Fruit fly (Drosophila melanogaster) whole organism, prepupa: ENCODE data around the gene CG42240.

Source experiments
- Blimp-1 ChIP-seq: fragments of 200-800 bp; sonication (Bioruptor generic); optimal IDR thresholded peaks from 3 replicates; lab custom pipeline; 2017; ENCODE audit warnings: missing biosample characterization, missing genetic modification characterization, mild to moderate bottlenecking, moderate library complexity, missing genetic modification reagents
- CG10669 ChIP-seq: fragments of 200-800 bp; sonication (Bioruptor generic); optimal IDR thresholded peaks from 3 replicates; lab custom pipeline; 2018; ENCODE audit warnings: missing biosample characterization, mild to moderate bottlenecking, missing genetic modification characterization, moderate library complexity
- CG11294 ChIP-seq: fragments of 200-800 bp; sonication (Bioruptor generic); IDR thresholded peaks from 2 replicates; pipeline ENCODE4 v1.3.6; 2022; ENCODE audit warnings: missing biosample characterization, missing genetic modification characterization
- CG11762 ChIP-seq: fragments of 200-800 bp; sonication (Bioruptor generic); optimal IDR thresholded peaks from 3 replicates; lab custom pipeline; 2016; ENCODE audit warnings: missing biosample characterization, missing genetic modification characterization; ENCODE audit not compliant: insufficient read depth
- CG11902 ChIP-seq: fragments of 200-800 bp; sonication (Bioruptor generic); optimal IDR thresholded peaks from 3 replicates; lab custom pipeline; 2016; ENCODE audit warnings: missing biosample characterization, missing genetic modification characterization
- CG15336 ChIP-seq: fragments of 200-800 bp; sonication (Bioruptor generic); IDR thresholded peaks from 2 replicates; pipeline ENCODE4 v1.3.6; 2022; ENCODE audit warnings: missing biosample characterization, missing genetic modification characterization
- CG1621 ChIP-seq: fragments of 200-800 bp; sonication (Bioruptor generic); optimal IDR thresholded peaks from 3 replicates; lab custom pipeline; 2018; ENCODE audit warnings: missing biosample characterization, mild to moderate bottlenecking, missing genetic modification characterization
- CG32006 ChIP-seq: fragments of 200-800 bp; sonication (Bioruptor generic); optimal IDR thresholded peaks from 3 replicates; lab custom pipeline; 2017; ENCODE audit warnings: missing biosample characterization, mild to moderate bottlenecking, missing genetic modification characterization
- CG34406 ChIP-seq: fragments of 200-800 bp; sonication (Bioruptor generic); optimal IDR thresholded peaks from 3 replicates; lab custom pipeline; 2016; ENCODE audit warnings: missing biosample characterization, missing genetic modification characterization
- CG3919 ChIP-seq: fragments of 200-800 bp; sonication (Bioruptor generic); optimal IDR thresholded peaks from 3 replicates; lab custom pipeline; 2016; ENCODE audit warnings: missing biosample characterization, missing genetic modification characterization
- CG4318 ChIP-seq: fragments of 200-800 bp; sonication (Bioruptor generic); optimal IDR thresholded peaks from 3 replicates; lab custom pipeline; 2017; ENCODE audit warnings: missing biosample characterization, mild to moderate bottlenecking, missing genetic modification characterization
- CG6163 ChIP-seq: fragments of 200-800 bp; sonication (Bioruptor generic); IDR thresholded peaks from 3 replicates; pipeline ENCODE4 v1.3.6; 2022; ENCODE audit warnings: missing biosample characterization, missing genetic modification characterization
- CG6792 ChIP-seq: fragments of 200-800 bp; sonication (Bioruptor generic); optimal IDR thresholded peaks from 3 replicates; lab custom pipeline; 2016; ENCODE audit warnings: missing biosample characterization, missing genetic modification characterization
- CG7368 ChIP-seq: fragments of 200-800 bp; sonication (Bioruptor generic); optimal IDR thresholded peaks from 3 replicates; lab custom pipeline; 2016; ENCODE audit warnings: missing biosample characterization, missing genetic modification characterization
- CG8119 ChIP-seq: fragments of 200-800 bp; sonication (Bioruptor generic); IDR thresholded peaks from 3 replicates; pipeline ENCODE4 v1.3.6; 2022; ENCODE audit warnings: missing biosample characterization, missing genetic modification characterization
- CG8632 ChIP-seq: fragments of 200-800 bp; sonication (Bioruptor generic); optimal IDR thresholded peaks from 3 replicates; lab custom pipeline; 2016; ENCODE audit warnings: missing biosample characterization, missing genetic modification characterization
- CG9139 ChIP-seq: fragments of 200-800 bp; sonication (Bioruptor generic); optimal IDR thresholded peaks from 3 replicates; lab custom pipeline; 2017; ENCODE audit warnings: missing biosample characterization, mild to moderate bottlenecking, missing genetic modification characterization
- Eip75B ChIP-seq: fragments of 200-800 bp; sonication (Bioruptor generic); optimal IDR thresholded peaks from 3 replicates; lab custom pipeline; 2016; ENCODE audit warnings: missing biosample characterization, missing genetic modification characterization
- Ets96B ChIP-seq: fragments of 200-800 bp; optimal IDR thresholded peaks from 2 replicates; lab custom pipeline; 2019; ENCODE audit warnings: missing biosample characterization, mild to moderate bottlenecking, missing genetic modification characterization, moderate library complexity
- Gug ChIP-seq: fragments of 200-800 bp; sonication (Bioruptor generic); IDR thresholded peaks from 2 replicates; pipeline ENCODE4 v1.3.6; 2022; ENCODE audit warnings: missing biosample characterization, missing genetic modification characterization
- Hr38 ChIP-seq: sonication (Bioruptor generic); optimal IDR thresholded peaks from 2 replicates; lab custom pipeline; 2016; ENCODE audit warnings: missing biosample characterization, missing genetic modification characterization
- Hr39 ChIP-seq: fragments of 200-800 bp; sonication (Bioruptor generic); optimal IDR thresholded peaks from 2 replicates; lab custom pipeline; 2016; ENCODE audit warnings: missing biosample characterization, missing genetic modification characterization
- Lpt ChIP-seq: fragments of 200-800 bp; sonication (Bioruptor generic); optimal IDR thresholded peaks from 3 replicates; lab custom pipeline; 2016; ENCODE audit warnings: missing biosample characterization, missing genetic modification characterization
- Met ChIP-seq: fragments of 200-800 bp; sonication (Bioruptor generic); optimal IDR thresholded peaks from 3 replicates; lab custom pipeline; 2016; ENCODE audit warnings: missing biosample characterization, missing genetic modification characterization
- OdsH ChIP-seq: fragments of 200-800 bp; sonication (Bioruptor generic); optimal IDR thresholded peaks from 3 replicates; lab custom pipeline; 2016; ENCODE audit warnings: missing biosample characterization, missing genetic modification characterization
- Smox ChIP-seq: fragments of 200-800 bp; sonication (Bioruptor generic); optimal IDR thresholded peaks from 3 replicates; lab custom pipeline; 2016; ENCODE audit warnings: missing biosample characterization, missing genetic modification characterization
- Sox102F ChIP-seq: fragments of 200-800 bp; sonication (Bioruptor generic); optimal IDR thresholded peaks from 2 replicates; lab custom pipeline; 2016; ENCODE audit warnings: missing biosample characterization, mild to moderate bottlenecking, missing genetic modification characterization
- Sox14 ChIP-seq: fragments of 200-800 bp; sonication (Bioruptor generic); optimal IDR thresholded peaks from 3 replicates; lab custom pipeline; 2016; ENCODE audit warnings: missing biosample characterization, missing genetic modification characterization
- Sox15 ChIP-seq: fragments of 200-800 bp; sonication (Bioruptor generic); optimal IDR thresholded peaks from 3 replicates; lab custom pipeline; 2016; ENCODE audit warnings: missing biosample characterization, missing genetic modification characterization
- achi ChIP-seq: fragments of 200-800 bp; sonication (Bioruptor generic); optimal IDR thresholded peaks from 3 replicates; lab custom pipeline; 2016; ENCODE audit warnings: missing biosample characterization, missing genetic modification characterization
- acj6 ChIP-seq: fragments of 200-800 bp; sonication (Bioruptor generic); optimal IDR thresholded peaks from 3 replicates; lab custom pipeline; 2016; ENCODE audit warnings: missing biosample characterization, missing genetic modification characterization
- cyc ChIP-seq: fragments of 200-800 bp; sonication (Bioruptor generic); optimal IDR thresholded peaks from 3 replicates; lab custom pipeline; 2016; ENCODE audit warnings: missing biosample characterization, missing genetic modification characterization
- dac ChIP-seq: fragments of 200-800 bp; sonication (Bioruptor generic); optimal IDR thresholded peaks from 2 replicates; lab custom pipeline; 2017; ENCODE audit warnings: missing biosample characterization, mild to moderate bottlenecking, missing genetic modification characterization
- eg ChIP-seq: fragments of 200-800 bp; sonication (Bioruptor generic); IDR thresholded peaks from 3 replicates; pipeline ENCODE4 v1.3.6; 2022; ENCODE audit warnings: missing biosample characterization, missing genetic modification characterization
- esn ChIP-seq: fragments of 200-800 bp; sonication (Bioruptor generic); optimal IDR thresholded peaks from 2 replicates; lab custom pipeline; 2016; ENCODE audit warnings: missing biosample characterization, mild to moderate bottlenecking, missing genetic modification characterization, moderate library complexity
- fd85E ChIP-seq: fragments of 200-800 bp; sonication (Bioruptor generic); optimal IDR thresholded peaks from 3 replicates; lab custom pipeline; 2016; ENCODE audit warnings: missing biosample characterization, missing genetic modification characterization
- fkh ChIP-seq: fragments of 200-800 bp; sonication (Bioruptor generic); optimal IDR thresholded peaks from 3 replicates; lab custom pipeline; 2017; ENCODE audit warnings: missing biosample characterization, mild to moderate bottlenecking, missing genetic modification characterization, moderate library complexity
- lz ChIP-seq: fragments of 200-800 bp; sonication (Bioruptor generic); optimal IDR thresholded peaks from 3 replicates; lab custom pipeline; 2016; ENCODE audit warnings: missing biosample characterization, missing genetic modification characterization
- net ChIP-seq: fragments of 200-800 bp; sonication (Bioruptor generic); optimal IDR thresholded peaks from 3 replicates; lab custom pipeline; 2016; ENCODE audit warnings: missing biosample characterization, missing genetic modification characterization
- pdm3 ChIP-seq: fragments of 200-800 bp; sonication (Bioruptor generic); optimal IDR thresholded peaks from 3 replicates; lab custom pipeline; 2016; ENCODE audit warnings: missing biosample characterization, missing genetic modification characterization
- salr ChIP-seq, 2 experiments: fragments of 200-800 bp; sonication (Bioruptor generic); optimal IDR thresholded peaks; 3 replicates each; lab custom pipeline; 2016 to 2018; ENCODE audit warnings: missing biosample characterization in 2 of 2, missing genetic modification characterization in 2 of 2, mild to moderate bottlenecking in 1 of 2
- ss ChIP-seq, 2 experiments: fragments of 200-800 bp; sonication (Bioruptor generic); optimal IDR thresholded peaks; 2 replicates in 1 of 2; 3 replicates in 1 of 2; lab custom pipeline; 2017 to 2018; ENCODE audit warnings: mild to moderate bottlenecking in 2 of 2, missing biosample characterization in 2 of 2, missing genetic modification characterization in 2 of 2, moderate library complexity in 1 of 2
- topi ChIP-seq: fragments of 200-800 bp; sonication (Bioruptor generic); optimal IDR thresholded peaks from 3 replicates; lab custom pipeline; 2016; ENCODE audit warnings: missing biosample characterization, missing genetic modification characterization
- vri ChIP-seq: fragments of 200-800 bp; sonication (Bioruptor generic); optimal IDR thresholded peaks from 3 replicates; lab custom pipeline; 2016; ENCODE audit warnings: missing biosample characterization, mild to moderate bottlenecking, missing genetic modification characterization

Gene CG42240

DNA sequence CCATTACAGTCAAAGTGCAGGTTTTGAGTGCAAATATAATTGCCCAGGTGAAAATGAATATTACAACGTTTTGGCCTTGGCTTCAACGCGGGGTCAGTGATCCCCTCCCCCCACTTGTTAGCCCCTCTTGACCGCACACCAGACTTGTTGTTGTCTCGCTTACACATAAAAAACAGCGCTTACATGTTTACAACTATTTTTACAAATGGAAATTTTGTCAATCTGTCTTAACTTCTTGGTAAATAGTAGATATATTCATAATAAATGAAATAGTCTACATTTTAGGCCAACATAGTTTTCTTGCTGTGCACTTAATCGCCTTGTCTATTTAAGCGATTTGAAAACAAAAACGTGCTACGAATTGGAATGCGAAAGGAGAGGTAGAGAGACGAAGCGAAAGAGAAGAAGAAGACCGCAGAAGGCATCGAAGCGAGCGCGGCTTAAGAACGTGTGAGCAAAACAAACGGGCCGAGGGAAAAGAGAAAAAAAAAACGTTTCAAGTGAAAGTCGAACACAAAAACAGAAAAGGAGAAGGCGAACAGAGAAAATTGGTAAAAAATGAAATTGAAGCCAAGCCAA, 9.4 kb downstream of the CG42240 start (continued):
- TF ChIP-seq CG8119 (GFP tag; lab: Robert Waterston, UW): peak; percentile 69; the same call in 2 of the 3 replicates
- peak; percentile 81 for TF ChIP-seq Blimp-1 (GFP tag; lab: Kevin White, UChicago)
- TF ChIP-seq CG6163 (GFP tag; lab: Robert Waterston, UW): peak; percentile 86
- no peak for TF ChIP-seq Sox102F (GFP tag; lab: Kevin White, UChicago)
- peak; percentile 73 for TF ChIP-seq Gug (GFP tag; lab: Robert Waterston, UW)
- peak; percentile 27 for TF ChIP-seq Sox14 (GFP tag; lab: Kevin White, UChicago)
- TF ChIP-seq CG1621 (tag; lab: Kevin White, UChicago): peak; percentile 79
- no peak for TF ChIP-seq esn
- peak; percentile 14 for TF ChIP-seq CG8632 (GFP tag; lab: Kevin White, UChicago)
- TF ChIP-seq CG10669: peak; percentile 82
- peak; percentile 70; the same call in 1 of the 2 replicates for TF ChIP-seq CG11294 (GFP tag; lab: Robert Waterston, UW)
- TF ChIP-seq dac: peak; percentile 50
- peak; percentile 80 for TF ChIP-seq CG15336 (GFP tag; lab: Robert Waterston, UW)
- TF ChIP-seq achi (GFP tag; lab: Kevin White, UChicago): peak; percentile 39
- TF ChIP-seq acj6 (GFP tag; lab: Kevin White, UChicago): peak; percentile 48
- TF ChIP-seq Hr38 (GFP tag; lab: Kevin White, UChicago): no peak
- no peak for TF ChIP-seq Smox (GFP tag; lab: Kevin White, UChicago)
- peak; percentile 2 for TF ChIP-seq topi (GFP tag; lab: Kevin White, UChicago)
- TF ChIP-seq fd85E (GFP tag; lab: Kevin White, UChicago): no peak
- TF ChIP-seq net: peak; percentile 19

DNA sequence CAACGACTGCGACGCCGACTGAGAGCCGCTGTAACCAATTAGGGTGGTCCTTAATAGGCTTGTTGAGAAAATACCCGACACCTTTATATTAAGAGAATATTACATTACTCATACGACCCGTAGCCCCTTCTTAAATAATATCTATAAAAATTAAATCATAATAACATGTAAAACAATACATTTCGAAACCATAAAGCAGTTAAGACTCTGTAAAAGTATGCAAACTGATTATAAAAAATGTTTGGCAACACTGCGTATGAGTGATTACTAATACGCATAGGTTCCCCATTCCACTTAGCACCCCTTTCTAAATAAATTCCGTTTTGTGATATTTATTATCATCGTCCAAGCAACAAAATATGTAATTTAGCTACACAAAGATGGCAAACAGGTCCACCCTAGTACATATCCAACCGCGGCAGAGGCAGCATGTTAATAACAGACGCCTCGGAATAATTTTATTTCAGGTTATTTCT, 10.0 kb downstream of the CG42240 start:
- TF ChIP-seq CG6163 (GFP tag; lab: Robert Waterston, UW) (peak; percentile 59), CG8119 (GFP tag; lab: Robert Waterston, UW) (peak; percentile 87), CG4318 (GFP tag; lab: Kevin White, UChicago) (peak; percentile 90), lz (GFP tag; lab: Kevin White, UChicago) (peak; percentile 88), vri (GFP tag; lab: Kevin White, UChicago) (peak; percentile 51), Ets96B (peak; percentile 82), Sox14 (GFP tag; lab: Kevin White, UChicago) (peak; percentile 81), salr (GFP tag; optimal IDR thresholded peaks at IDR 0.05; lab: Kevin White, UChicago) (peak; percentile 66 to 86), Sox15 (GFP tag; lab: Kevin White, UChicago) (peak; percentile 75), net (peak; percentile 81), OdsH (GFP tag; lab: Kevin White, UChicago) (peak; percentile 87), pdm3 (GFP tag; lab: Kevin White, UChicago) (peak; percentile 88), Lpt (peak; percentile 65), fkh (GFP tag; lab: Kevin White, UChicago) (peak; percentile 50), CG34406 (peak; percentile 90), eg (GFP tag; lab: Robert Waterston, UW) (peak; percentile 65; the same call in 2 of the 3 replicates), CG11294 (GFP tag; lab: Robert Waterston, UW) (peak; percentile 60), CG11902 (GFP tag; lab: Kevin White, UChicago) (peak; percentile 66), Blimp-1 (GFP tag; lab: Kevin White, UChicago) (peak; percentile 56), fd85E (GFP tag; lab: Kevin White, UChicago) (peak; percentile 53), dac (peak; percentile 89), esn (peak; percentile 91), CG6792 (GFP tag; lab: Kevin White, UChicago) (peak; percentile 81), Met (GFP tag; lab: Kevin White, UChicago) (peak; percentile 89), CG3919 (GFP tag; lab: Kevin White, UChicago) (peak; percentile 85), Smox (GFP tag; lab: Kevin White, UChicago) (peak; percentile 84), Gug (GFP tag; lab: Robert Waterston, UW) (peak; percentile 62), CG11762 (GFP tag; lab: Kevin White, UChicago) (peak; percentile 74), CG1621 (tag; lab: Kevin White, UChicago) (peak; percentile 69), ss (GFP tag; optimal IDR thresholded peaks at IDR 0.05; lab: Kevin White, UChicago) (peak; percentile 81 to 90), Sox102F (GFP tag; lab: Kevin White, UChicago) (peak; percentile 85), achi (GFP tag; lab: Kevin White, UChicago) (peak; percentile 89), Hr38 (GFP tag; lab: Kevin White, UChicago) (no peak), topi (GFP tag; lab: Kevin White, UChicago) (peak; percentile 86), CG32006 (GFP tag; lab: Kevin White, UChicago) (peak; percentile 95), cyc (peak; percentile 76), CG8632 (GFP tag; lab: Kevin White, UChicago) (peak; percentile 87), CG10669 (peak; percentile 84), acj6 (GFP tag; lab: Kevin White, UChicago) (peak; percentile 85), CG7368 (GFP tag; lab: Kevin White, UChicago) (peak; percentile 73), CG9139 (GFP tag; lab: Kevin White, UChicago) (peak; percentile 66), Eip75B (peak; percentile 78), Hr39 (GFP tag; lab: Kevin White, UChicago) (peak; percentile 73), CG15336 (GFP tag; lab: Robert Waterston, UW) (peak; percentile 86)
